Worm (Caenorhabditis elegans): ENCODE data around the gene tap-1.
A peak's percentile ranks its signal among the peaks of the same experiment; 100 is the strongest.

tap-1 gene

ce11 chrX:14557352-14557935 is 32.0 kb upstream of the tap-1 start (continued):
- no peak for TF ChIP-seq ztf-18 (tag; optimal IDR thresholded peaks at IDR 0.05)
- no peak for TF ChIP-seq aptf-3 (GFP tag; IDR thresholded peaks at IDR 0.05)
- no peak for TF ChIP-seq snpc-1.1 (tag; optimal IDR thresholded peaks at IDR 0.05; ENCODE audit: insufficient read depth)
- no peak for TF ChIP-seq nfyb-1 (GFP tag; IDR thresholded peaks at IDR 0.05)
- TF ChIP-seq mel-28 (tag; optimal IDR thresholded peaks at IDR 0.05; ENCODE audit: borderline replicate concordance), result no peak
- TF ChIP-seq efl-1 (GFP tag; optimal IDR thresholded peaks at IDR 0.05), result no peak
- TF ChIP-seq sea-2 (GFP tag; IDR thresholded peaks at IDR 0.05), result no peak
- peak; percentile 75 for TF ChIP-seq K12H6.12 (tag; optimal IDR thresholded peaks at IDR 0.05)
- peak; percentile 68 for TF ChIP-seq ceh-27 (GFP tag; optimal IDR thresholded peaks at IDR 0.05)
- TF ChIP-seq dpff-1 (tag; optimal IDR thresholded peaks at IDR 0.05), result no peak
- no peak for TF ChIP-seq aptf-2 (GFP tag; conservative IDR thresholded peaks at IDR 0.05)
- no peak for TF ChIP-seq Y56A3A.18 (GFP tag; IDR thresholded peaks at IDR 0.05)
- no peak for TF ChIP-seq B0261.1 (tag; optimal IDR thresholded peaks at IDR 0.05)
- no peak for TF ChIP-seq sptf-2 (GFP tag; optimal IDR thresholded peaks at IDR 0.05)

- peak; percentile 87 for TF ChIP-seq nhr-80 (tag; optimal IDR thresholded peaks at IDR 0.05)
- no peak for TF ChIP-seq F22D6.2 (tag; optimal IDR thresholded peaks at IDR 0.05)
- TF ChIP-seq ets-4 (GFP tag; optimal IDR thresholded peaks at IDR 0.05), result no peak
- 0 out of 2 replicates have a peak, but pooled peaks have one; percentile 15 for TF ChIP-seq hmg-1.2 (GFP tag; IDR thresholded peaks at IDR 0.05)
- no peak for TF ChIP-seq aptf-2 (GFP tag; conservative IDR thresholded peaks at IDR 0.05)
- TF ChIP-seq unc-62 (GFP tag; optimal IDR thresholded peaks at IDR 0.05), result peak; percentile 12
- TF ChIP-seq cebp-1 (GFP tag; IDR thresholded peaks at IDR 0.05), result peak; percentile 66; the same call in 1 of the 2 replicates
- TF ChIP-seq cebp-1 (tag; optimal IDR thresholded peaks at IDR 0.05), result peak; percentile 85
Observed at ce11 chrX:14557936-14558554, 31.4 kb upstream of the tap-1 start, which contains the start of gene nhr-3. Gene nhr-3, plus strand, starts transcription at chrX:14558504.

ce11 chrX:14559084-14559483 is 30.3 kb upstream of the tap-1 start:
- TF ChIP-seq cebp-1 (GFP tag; IDR thresholded peaks at IDR 0.05) (0 out of 2 replicates have a peak, but pooled peaks have one; percentile 25), cebp-1 (tag; optimal IDR thresholded peaks at IDR 0.05) (peak; percentile 93), ztf-6 (GFP tag; IDR thresholded peaks at IDR 0.05) (no peak), nfyb-1 (GFP tag; IDR thresholded peaks at IDR 0.05) (0 out of 2 replicates have a peak, but pooled peaks have one; percentile 34), him-1 (tag; optimal IDR thresholded peaks at IDR 0.05) (no peak), tbx-9 (tag; optimal IDR thresholded peaks at IDR 0.05; ENCODE audit: borderline replicate concordance) (no peak), nhr-179 (tag; optimal IDR thresholded peaks at IDR 0.05) (no peak), egl-18 (GFP tag; IDR thresholded peaks at IDR 0.05) (no peak)

ce11 chrX:14559519-14560296 is 29.7 kb upstream of the tap-1 start:
- TF ChIP-seq hmg-1.2 (GFP tag; IDR thresholded peaks at IDR 0.05), result peak; percentile 7; the same call in 1 of the 2 replicates
- TF ChIP-seq rcor-1 (GFP tag; IDR thresholded peaks at IDR 0.05), result no peak

- TF ChIP-seq sdz-38 (tag; optimal IDR thresholded peaks at IDR 0.05), result no peak
- TF ChIP-seq B0019.2 (GFP tag; conservative IDR thresholded peaks at IDR 0.05), result no peak
- no peak for TF ChIP-seq nhr-27 (tag; optimal IDR thresholded peaks at IDR 0.05)
- TF ChIP-seq hlh-26 (GFP tag; conservative IDR thresholded peaks at IDR 0.05), result no peak
- no peak for TF ChIP-seq fkh-3 (tag; optimal IDR thresholded peaks at IDR 0.05)
- TF ChIP-seq bed-2 (GFP tag; IDR thresholded peaks at IDR 0.05), result no peak
- TF ChIP-seq ztf-26 (tag; optimal IDR thresholded peaks at IDR 0.05), result peak; percentile 69
- peak; percentile 68 for TF ChIP-seq die-1 (tag; optimal IDR thresholded peaks at IDR 0.05)
- no peak for TF ChIP-seq Y79H2A.3 (GFP tag; conservative IDR thresholded peaks at IDR 0.05)
- peak; percentile 84 for TF ChIP-seq madf-10 (tag; optimal IDR thresholded peaks at IDR 0.05)
- no peak for TF ChIP-seq ceh-100 (GFP tag; IDR thresholded peaks at IDR 0.05)
- TF ChIP-seq let-607 (tag; optimal IDR thresholded peaks at IDR 0.05), result peak; percentile 9 to 37
- peak; percentile 58 for TF ChIP-seq dox-1 (GFP tag; IDR thresholded peaks at IDR 0.05)
- TF ChIP-seq tbx-9 (tag; optimal IDR thresholded peaks at IDR 0.05; ENCODE audit: borderline replicate concordance), result no peak
Observed at ce11 chrX:14560297-14560680, 29.1 kb upstream of the tap-1 start.
